Comparison of ENCODE assay signal across 6 fruit fly cellular contexts in the genomic region with DNA sequence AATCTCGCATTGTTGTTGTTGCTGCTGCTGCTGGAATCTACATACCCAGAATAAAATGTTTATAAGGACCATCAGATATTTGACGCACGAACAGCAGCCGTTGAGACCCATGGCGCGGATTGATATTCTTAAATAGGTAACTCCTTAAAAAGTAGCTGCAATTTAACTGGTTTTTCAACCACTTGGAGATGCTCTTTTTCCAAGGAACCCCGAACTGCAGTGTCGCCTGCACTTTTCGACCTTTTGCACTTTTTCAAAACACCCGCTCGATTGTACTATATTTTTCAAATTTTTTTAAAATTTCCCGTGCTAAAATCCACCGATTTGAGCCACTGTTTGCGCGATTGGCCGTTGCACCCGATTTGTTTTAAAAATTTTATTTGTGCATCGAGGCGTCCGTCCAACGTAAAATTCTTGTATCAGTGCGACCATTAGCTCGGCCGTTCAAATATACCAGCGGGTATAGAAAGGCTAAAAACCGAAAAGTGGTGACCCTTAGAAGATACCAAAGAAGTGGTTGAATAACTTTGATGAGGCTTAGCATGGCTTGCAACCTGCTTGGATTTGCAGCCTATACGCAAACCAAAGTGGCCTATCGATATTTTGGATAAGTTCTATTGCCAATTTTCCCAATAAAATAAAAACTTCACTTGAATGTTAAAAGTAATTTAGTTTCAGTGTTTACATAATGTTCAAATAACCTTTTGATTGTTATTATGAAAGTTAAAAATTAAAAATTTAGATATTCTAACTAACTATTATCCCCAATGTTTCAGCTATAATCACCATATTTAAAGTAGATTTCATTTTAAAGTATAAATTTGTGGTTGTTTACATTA.
TF ChIP-seq lines count a peak whose summit lies in the region.

A gene (minus strand): TSS at position 457 of the 839 bp plus-strand sequence.

- TF ChIP-seq CTCF in S2 (optimal IDR thresholded peaks at IDR 0.05; lab: Kevin White, UChicago) = peak; percentile 31 to 63
- peak; percentile 48 for TF ChIP-seq CTCF in whole organism, embryonic (GFP tag; optimal IDR thresholded peaks at IDR 0.05; lab: Kevin White, UChicago)

TF ChIP-seq in whole organism, adult, 20 proteins besides CTCF, POLR2A, EP300 and RAD21:
- no peak for TF ChIP-seq cic (GFP tag; optimal IDR thresholded peaks at IDR 0.05; lab: Kevin White, UChicago)
- peak; percentile 0 for TF ChIP-seq bab1 (GFP tag; optimal IDR thresholded peaks at IDR 0.05; lab: Kevin White, UChicago)

TF ChIP-seq in whole organism, embryonic, 481 proteins besides CTCF, POLR2A, EP300 and RAD21 (continues in another document):
- no peak for TF ChIP-seq Sox100B (GFP tag; optimal IDR thresholded peaks at IDR 0.05; lab: Kevin White, UChicago)
- no peak for TF ChIP-seq CG6765 (GFP tag; optimal IDR thresholded peaks at IDR 0.05; lab: Kevin White, UChicago)
- TF ChIP-seq dan (GFP tag; IDR thresholded peaks at IDR 0.05; lab: Robert Waterston, UW) = no peak
- peak; percentile 51 for TF ChIP-seq sens (GFP tag; lab: Kevin White, UChicago)
- TF ChIP-seq Meics (GFP tag; optimal IDR thresholded peaks at IDR 0.05; lab: Kevin White, UChicago) = no peak
- no peak for TF ChIP-seq pum (GFP tag; optimal IDR thresholded peaks at IDR 0.05; lab: Kevin White, UChicago)
- peak; percentile 16 for TF ChIP-seq nerfin-1 (tag; optimal IDR thresholded peaks at IDR 0.05; lab: Kevin White, UChicago)
- no peak; the same call in 1 of the 2 replicates for TF ChIP-seq unc-4 (GFP tag; IDR thresholded peaks at IDR 0.05; lab: Robert Waterston, UW; ENCODE audit: partially characterized antibody)
- no peak for TF ChIP-seq NC2β (GFP tag; optimal IDR thresholded peaks at IDR 0.05; lab: Kevin White, UChicago)
- TF ChIP-seq aop (GFP tag; IDR thresholded peaks at IDR 0.05; lab: Robert Waterston, UW) = no peak
- TF ChIP-seq Tbp (GFP tag; optimal IDR thresholded peaks at IDR 0.05; lab: Kevin White, UChicago) = no peak
- no peak for TF ChIP-seq scrt (GFP tag; optimal IDR thresholded peaks at IDR 0.05; lab: Kevin White, UChicago)
- TF ChIP-seq trh (GFP tag; optimal IDR thresholded peaks at IDR 0.05; lab: Kevin White, UChicago) = no peak
- TF ChIP-seq Taf1 (GFP tag; IDR thresholded peaks at IDR 0.05; lab: Robert Waterston, UW) = no peak
- TF ChIP-seq CG32767 (GFP tag; IDR thresholded peaks at IDR 0.05; lab: Robert Waterston, UW) = no peak
- no peak for TF ChIP-seq bigmax (GFP tag; optimal IDR thresholded peaks at IDR 0.05; lab: Kevin White, UChicago)
- no peak for TF ChIP-seq pho (GFP tag; optimal IDR thresholded peaks at IDR 0.05; lab: Kevin White, UChicago)
- TF ChIP-seq pzg (GFP tag; optimal IDR thresholded peaks at IDR 0.05; lab: Kevin White, UChicago) = peak; percentile 96
- no peak for TF ChIP-seq hth (optimal IDR thresholded peaks at IDR 0.05; lab: Kevin White, UChicago)
- TF ChIP-seq CG31388 (GFP tag; optimal IDR thresholded peaks at IDR 0.05; lab: Kevin White, UChicago) = no peak

TF ChIP-seq in whole organism, prepupa, 60 proteins besides CTCF, POLR2A, EP300 and RAD21:
- no peak for TF ChIP-seq CG1621 (tag; optimal IDR thresholded peaks at IDR 0.05; lab: Kevin White, UChicago)
- TF ChIP-seq net (GFP tag; optimal IDR thresholded peaks at IDR 0.05; lab: Kevin White, UChicago) = no peak
- TF ChIP-seq Hr39 (GFP tag; optimal IDR thresholded peaks at IDR 0.05; lab: Kevin White, UChicago) = no peak
- TF ChIP-seq CG6854 (GFP tag; optimal IDR thresholded peaks at IDR 0.05; lab: Kevin White, UChicago) = peak; percentile 19
- no peak for TF ChIP-seq CG10631 (GFP tag; optimal IDR thresholded peaks at IDR 0.05; lab: Kevin White, UChicago)
- TF ChIP-seq ss (GFP tag; optimal IDR thresholded peaks at IDR 0.05; lab: Kevin White, UChicago) = no peak
- no peak for TF ChIP-seq CG7368 (GFP tag; optimal IDR thresholded peaks at IDR 0.05; lab: Kevin White, UChicago)
- TF ChIP-seq Eip78C (GFP tag; lab: Kevin White, UChicago) = peak; percentile 17
- peak; percentile 6 for TF ChIP-seq topi (GFP tag; optimal IDR thresholded peaks at IDR 0.05; lab: Kevin White, UChicago)
- peak; percentile 80 for TF ChIP-seq svp (GFP tag; lab: Kevin White, UChicago)
- peak; percentile 98 for TF ChIP-seq CG8319 (GFP tag; optimal IDR thresholded peaks at IDR 0.05; lab: Kevin White, UChicago)
- TF ChIP-seq acj6 (GFP tag; optimal IDR thresholded peaks at IDR 0.05; lab: Kevin White, UChicago) = no peak
- TF ChIP-seq CG6163 (GFP tag; IDR thresholded peaks at IDR 0.05; lab: Robert Waterston, UW) = peak; percentile 41; the same call in 2 of the 3 replicates
- peak; percentile 12; the same call in 1 of the 3 replicates for TF ChIP-seq CG8119 (GFP tag; IDR thresholded peaks at IDR 0.05; lab: Robert Waterston, UW)
- no peak for TF ChIP-seq Met (GFP tag; optimal IDR thresholded peaks at IDR 0.05; lab: Kevin White, UChicago)
- no peak for TF ChIP-seq Ets21C (GFP tag; optimal IDR thresholded peaks at IDR 0.05; lab: Kevin White, UChicago)
TF ChIP-seq in whole organism, prepupa: peak in this region for 7.

TF ChIP-seq in whole organism, pupa, 21 proteins besides CTCF, POLR2A, EP300 and RAD21:
- TF ChIP-seq CG13204 (GFP tag; optimal IDR thresholded peaks at IDR 0.05; lab: Kevin White, UChicago) (no peak), CG9948 (tag; optimal IDR thresholded peaks at IDR 0.05; lab: Kevin White, UChicago) (no peak), CG4496 (GFP tag; IDR thresholded peaks at IDR 0.05; lab: Robert Waterston, UW) (0 out of 3 replicates have a peak, but pooled peaks have one; percentile 40), D1 (tag; optimal IDR thresholded peaks at IDR 0.05; lab: Kevin White, UChicago) (peak; percentile 18), CG12605 (GFP tag; IDR thresholded peaks at IDR 0.05; lab: Robert Waterston, UW) (peak; percentile 42), CG8301 (tag; optimal IDR thresholded peaks at IDR 0.05; lab: Kevin White, UChicago) (no peak), EcR (GFP tag; optimal IDR thresholded peaks at IDR 0.05; lab: Kevin White, UChicago) (peak; percentile 14), fd96Ca (GFP tag; IDR thresholded peaks at IDR 0.05; lab: Robert Waterston, UW) (no peak), Pif1B (GFP tag; optimal IDR thresholded peaks at IDR 0.05; lab: Kevin White, UChicago) (no peak), CG14655 (GFP tag; optimal IDR thresholded peaks at IDR 0.05; lab: Kevin White, UChicago) (no peak)

TF ChIP-seq in whole organism, wandering third instar larva, 38 proteins besides CTCF, POLR2A, EP300 and RAD21:
- TF ChIP-seq Vsx2 (GFP tag; optimal IDR thresholded peaks at IDR 0.05; lab: Kevin White, UChicago; ENCODE audit: partially characterized antibody) = no peak
- TF ChIP-seq Dif (GFP tag; optimal IDR thresholded peaks at IDR 0.05; lab: Kevin White, UChicago; ENCODE audit: partially characterized antibody) = peak; percentile 22
